Fruit fly (Drosophila melanogaster) whole organism, embryonic: Measurements from ENCODE around the gene Sfp38D.

Experiments used
- Asciz ChIP-seq: fragments of 200-800 bp; sonication (Bioruptor generic); optimal IDR thresholded peaks from 2 replicates; lab custom pipeline; 2017; ENCODE audit warnings: missing biosample characterization, mild to moderate bottlenecking, missing genetic modification characterization, missing genetic modification reagents
- BEAF-32 ChIP-seq: fragments of 200-800 bp; sonication (Bioruptor generic); optimal IDR thresholded peaks from 3 replicates; lab custom pipeline; 2017; ENCODE audit warnings: missing biosample characterization, missing genetic modification characterization, mild to moderate bottlenecking, moderate library complexity, missing genetic modification reagents
- Bgb ChIP-seq: fragments of 200-800 bp; sonication (Bioruptor generic); IDR thresholded peaks from 2 replicates; pipeline ENCODE4 v1.3.6; 2022; ENCODE audit warnings: missing biosample characterization, missing genetic modification characterization; ENCODE audit not compliant: partially characterized antibody
- CG10431 ChIP-seq: fragments of 200-800 bp; sonication (Bioruptor generic); optimal IDR thresholded peaks from 3 replicates; lab custom pipeline; 2018; ENCODE audit warnings: missing biosample characterization, mild to moderate bottlenecking, missing genetic modification characterization
- CG13123 ChIP-seq: fragments of 200-800 bp; sonication (Bioruptor generic); optimal IDR thresholded peaks from 2 replicates; lab custom pipeline; 2016; ENCODE audit warnings: missing biosample characterization, missing genetic modification characterization
- CG1602 ChIP-seq: fragments of 200-800 bp; sonication (Bioruptor generic); optimal IDR thresholded peaks from 3 replicates; lab custom pipeline; 2016; ENCODE audit warnings: missing biosample characterization, missing genetic modification characterization
- CG2202 ChIP-seq: fragments of 200-800 bp; sonication (Bioruptor generic); optimal IDR thresholded peaks from 2 replicates; lab custom pipeline; 2018; ENCODE audit warnings: missing biosample characterization, mild to moderate bottlenecking, missing genetic modification characterization
- CG31441 ChIP-seq: fragments of 200-800 bp; sonication (Bioruptor generic); IDR thresholded peaks from 2 replicates; pipeline ENCODE4 v1.3.6; 2022; ENCODE audit warnings: missing biosample characterization, missing genetic modification characterization
- CG4424 ChIP-seq: fragments of 200-800 bp; sonication (Bioruptor generic); optimal IDR thresholded peaks from 3 replicates; lab custom pipeline; 2016; ENCODE audit warnings: missing biosample characterization, missing genetic modification characterization
- CG4820 ChIP-seq: fragments of 200-800 bp; sonication (Bioruptor generic); optimal IDR thresholded peaks from 3 replicates; lab custom pipeline; 2016; ENCODE audit warnings: missing biosample characterization, missing genetic modification characterization
- CG6689 ChIP-seq: fragments of 200-800 bp; sonication (Bioruptor generic); IDR thresholded peaks from 2 replicates; pipeline ENCODE4 v1.3.6; 2022; ENCODE audit warnings: missing biosample characterization, missing genetic modification characterization
- CG7786 ChIP-seq: fragments of 200-800 bp; sonication (Bioruptor generic); optimal IDR thresholded peaks from 2 replicates; lab custom pipeline; 2016; ENCODE audit warnings: missing biosample characterization, missing genetic modification characterization
- CG8089 ChIP-seq: fragments of 200-800 bp; sonication (Bioruptor generic); optimal IDR thresholded peaks from 3 replicates; lab custom pipeline; 2016; ENCODE audit warnings: missing biosample characterization, missing genetic modification characterization
- CG8924 ChIP-seq: fragments of 200-800 bp; optimal IDR thresholded peaks from 3 replicates; lab custom pipeline; 2019; ENCODE audit warnings: missing biosample characterization, mild to moderate bottlenecking, missing genetic modification characterization, moderate library complexity
- CkIIα-i1 ChIP-seq: fragments of 200-800 bp; sonication (Bioruptor generic); IDR thresholded peaks from 2 replicates; pipeline ENCODE4 v1.3.6; 2022; ENCODE audit warnings: missing biosample characterization, missing genetic modification characterization
- CoRest ChIP-seq: fragments of 200-800 bp; sonication (Bioruptor generic); optimal IDR thresholded peaks from 3 replicates; lab custom pipeline; 2018; ENCODE audit warnings: missing biosample characterization, mild to moderate bottlenecking, missing genetic modification characterization, moderate library complexity
- Dll ChIP-seq: fragments of 200-800 bp; sonication (Bioruptor generic); IDR thresholded peaks from 4 replicates; pipeline ENCODE4 v1.3.6; 2022; ENCODE audit warnings: missing biosample characterization, missing genetic modification characterization; ENCODE audit not compliant: partially characterized antibody
- Drgx ChIP-seq: fragments of 200-800 bp; sonication (Bioruptor generic); IDR thresholded peaks from 2 replicates; pipeline ENCODE4 v1.3.6; 2022; ENCODE audit warnings: missing biosample characterization, missing genetic modification characterization
- Elba2 ChIP-seq: fragments of 200-800 bp; sonication (Bioruptor generic); optimal IDR thresholded peaks from 3 replicates; lab custom pipeline; 2016; ENCODE audit warnings: missing biosample characterization, missing genetic modification characterization
- Ets97D ChIP-seq: fragments of 200-800 bp; sonication (Bioruptor generic); optimal IDR thresholded peaks from 3 replicates; lab custom pipeline; 2016; ENCODE audit warnings: missing biosample characterization, missing genetic modification characterization
- Hr3 ChIP-seq: fragments of 200-800 bp; sonication (Bioruptor generic); optimal IDR thresholded peaks from 3 replicates; lab custom pipeline; 2016; ENCODE audit warnings: missing biosample characterization, missing genetic modification characterization
- Hr39 ChIP-seq: fragments of >200 bp; optimal IDR thresholded peaks from 2 replicates; lab custom pipeline; 2017
- Lhr ChIP-seq: fragments of 200-800 bp; sonication (Bioruptor generic); optimal IDR thresholded peaks from 3 replicates; lab custom pipeline; 2017; ENCODE audit warnings: mild to moderate bottlenecking, missing biosample characterization, missing genetic modification reagents, missing genetic modification characterization
- Med ChIP-seq: fragments of 200-800 bp; sonication (Bioruptor generic); peaks from one replicate; lab custom pipeline; 2016; ENCODE audit warnings: missing biosample characterization, missing genetic modification characterization, mild to moderate bottlenecking, inconsistent platforms, moderate library complexity
- Nf-YB ChIP-seq: fragments of 200-800 bp; sonication (Bioruptor generic); optimal IDR thresholded peaks from 3 replicates; lab custom pipeline; 2019; ENCODE audit warnings: missing biosample characterization, mild to moderate bottlenecking, missing genetic modification characterization, moderate library complexity
- Optix ChIP-seq: fragments of 200-800 bp; sonication (Bioruptor generic); IDR thresholded peaks from 3 replicates; pipeline ENCODE4 v1.3.6; 2022; ENCODE audit warnings: missing biosample characterization, missing genetic modification characterization
- Ptx1 ChIP-seq: fragments of 200-800 bp; sonication (Bioruptor generic); IDR thresholded peaks from 2 replicates; pipeline ENCODE4 v1.3.6; 2022; ENCODE audit warnings: missing biosample characterization, missing genetic modification characterization
- Xbp1 ChIP-seq: fragments of 200-800 bp; sonication (Bioruptor generic); optimal IDR thresholded peaks from 3 replicates; lab custom pipeline; 2016; ENCODE audit warnings: missing biosample characterization, mild to moderate bottlenecking, missing genetic modification characterization
- bbx ChIP-seq: fragments of 200-800 bp; sonication (Bioruptor generic); IDR thresholded peaks from 2 replicates; pipeline ENCODE4 v1.3.6; 2022; ENCODE audit warnings: missing biosample characterization, missing genetic modification characterization; ENCODE audit not compliant: partially characterized antibody
- crp ChIP-seq, 2 experiments: fragments of 200-800 bp; sonication (Bioruptor generic); optimal IDR thresholded peaks; 2 replicates in 1 of 2; 3 replicates in 1 of 2; lab custom pipeline; 2017; ENCODE audit warnings: missing biosample characterization in 2 of 2, missing genetic modification characterization in 2 of 2, mild to moderate bottlenecking in 1 of 2, moderate library complexity in 1 of 2
- dm ChIP-seq: fragments of 200-800 bp; sonication (Bioruptor generic); optimal IDR thresholded peaks from 3 replicates; lab custom pipeline; 2016; ENCODE audit warnings: missing biosample characterization, missing genetic modification characterization
- dysf ChIP-seq: fragments of 200-800 bp; sonication (Bioruptor generic); IDR thresholded peaks from 3 replicates; pipeline ENCODE4 v1.3.6; 2022; ENCODE audit warnings: missing biosample characterization, missing genetic modification characterization
- ems ChIP-seq: fragments of 200-800 bp; sonication (Bioruptor generic); optimal IDR thresholded peaks from 3 replicates; lab custom pipeline; 2016; ENCODE audit warnings: missing biosample characterization, missing genetic modification characterization
- eve ChIP-seq, 2 experiments: fragments of >200 bp; optimal IDR thresholded peaks; 2 replicates each; lab custom pipeline; 2017; ENCODE audit warnings: missing biosample characterization in 2 of 2, missing genetic modification characterization in 2 of 2
- fd96Cb ChIP-seq: fragments of 200-800 bp; sonication (Bioruptor generic); optimal IDR thresholded peaks from 2 replicates; lab custom pipeline; 2018; ENCODE audit warnings: missing biosample characterization, mild to moderate bottlenecking, missing genetic modification characterization, moderate library complexity
- fu2 ChIP-seq: fragments of 200-800 bp; sonication (Bioruptor generic); optimal IDR thresholded peaks from 2 replicates; lab custom pipeline; 2016; ENCODE audit warnings: missing biosample characterization, missing genetic modification characterization
- gce ChIP-seq: fragments of 200-800 bp; sonication (Bioruptor generic); IDR thresholded peaks from 3 replicates; pipeline ENCODE4 v1.3.6; 2022; ENCODE audit warnings: missing biosample characterization, missing genetic modification characterization
- gt ChIP-seq: fragments of 200-800 bp; sonication (Bioruptor generic); IDR thresholded peaks from 2 replicates; pipeline ENCODE4 v1.3.6; 2022; ENCODE audit warnings: missing biosample characterization, missing genetic modification characterization
- her ChIP-seq: fragments of 200-800 bp; sonication (Bioruptor generic); optimal IDR thresholded peaks from 2 replicates; lab custom pipeline; 2016; ENCODE audit warnings: missing biosample characterization, missing genetic modification characterization
- jing ChIP-seq: fragments of 200-800 bp; sonication (Bioruptor generic); optimal IDR thresholded peaks from 2 replicates; lab custom pipeline; 2018; ENCODE audit warnings: missing biosample characterization, mild to moderate bottlenecking, missing genetic modification characterization
- jumu ChIP-seq: fragments of 200-800 bp; sonication (Bioruptor generic); optimal IDR thresholded peaks from 3 replicates; lab custom pipeline; 2016; ENCODE audit warnings: missing biosample characterization, missing genetic modification characterization
- pfk ChIP-seq: fragments of 200-800 bp; sonication (Bioruptor generic); optimal IDR thresholded peaks from 2 replicates; lab custom pipeline; 2018; ENCODE audit warnings: missing biosample characterization, mild to moderate bottlenecking, missing genetic modification characterization, moderate library complexity
- prd ChIP-seq, 3 experiments: fragments of >200 bp in 2 of 3; fragments of 200-800 bp in 1 of 3; sonication (Bioruptor generic) in 1 of 3; optimal IDR thresholded peaks in 2 of 3; IDR thresholded peaks in 1 of 3; 2 replicates in 2 of 3; 3 replicates in 1 of 3; pipeline versions ENCODE4 v1.3.6 to Lab custom; 2017 to 2022; ENCODE audit warnings: missing biosample characterization in 1 of 3, missing genetic modification characterization in 1 of 3
- salm ChIP-seq: fragments of 200-800 bp; sonication (Bioruptor generic); optimal IDR thresholded peaks from 2 replicates; lab custom pipeline; 2018; ENCODE audit warnings: missing biosample characterization, mild to moderate bottlenecking, missing genetic modification characterization
- scrt ChIP-seq: fragments of 200-800 bp; sonication (Bioruptor generic); optimal IDR thresholded peaks from 2 replicates; lab custom pipeline; 2018; ENCODE audit warnings: missing biosample characterization, mild to moderate bottlenecking, missing genetic modification characterization, moderate library complexity
- sens ChIP-seq: fragments of 200-800 bp; sonication (Bioruptor generic); peaks from one replicate; lab custom pipeline; 2016; ENCODE audit warnings: missing biosample characterization, missing genetic modification characterization
- tll ChIP-seq, 2 experiments: fragments of 200-800 bp in 1 of 2; fragments of >200 bp in 1 of 2; sonication (Bioruptor generic) in 1 of 2; optimal IDR thresholded peaks; 2 replicates each; lab custom pipeline; 2017 to 2019; ENCODE audit warnings: missing biosample characterization in 2 of 2, missing genetic modification characterization in 2 of 2, mild to moderate bottlenecking in 1 of 2, moderate library complexity in 1 of 2
- tna ChIP-seq: fragments of 200-800 bp; sonication (Bioruptor generic); IDR thresholded peaks from 2 replicates; pipeline ENCODE4 v1.3.6; 2022; ENCODE audit warnings: missing biosample characterization, missing genetic modification characterization; ENCODE audit not compliant: partially characterized antibody
- toy ChIP-seq: fragments of 200-800 bp; sonication (Bioruptor generic); IDR thresholded peaks from 2 replicates; pipeline ENCODE4 v1.3.6; 2022; ENCODE audit warnings: missing biosample characterization, missing genetic modification characterization
- vfl ChIP-seq: fragments of 200-800 bp; sonication (Bioruptor generic); optimal IDR thresholded peaks from 2 replicates; lab custom pipeline; 2016; ENCODE audit warnings: missing biosample characterization, missing genetic modification characterization
- zfh1 ChIP-seq: fragments of 200-800 bp; sonication (Bioruptor generic); IDR thresholded peaks from 3 replicates; pipeline ENCODE4 v1.3.6; 2022; ENCODE audit warnings: missing biosample characterization, missing genetic modification characterization

The Sfp38D gene

DNA sequence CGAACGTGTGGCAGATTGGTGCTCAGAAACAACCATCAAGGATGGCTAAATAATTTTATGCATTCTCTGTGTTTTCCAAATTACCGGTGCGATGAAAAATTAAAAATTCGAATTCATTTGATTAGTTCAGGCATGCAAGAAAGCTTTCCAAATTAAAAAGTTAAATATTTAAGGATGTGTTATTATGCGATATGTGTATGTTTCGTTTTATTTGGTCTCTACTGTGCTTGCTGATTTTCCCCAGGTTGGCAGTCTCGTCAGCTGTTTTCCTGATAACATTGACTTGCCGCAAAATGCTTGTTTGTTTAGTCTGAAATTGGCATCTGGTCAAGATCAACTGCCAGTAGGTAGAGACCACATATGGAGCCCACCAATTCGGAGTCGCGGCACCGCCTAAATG is 9.2 kb downstream of the Sfp38D start, which contains the start of gene CG2611 (continued):
- TF ChIP-seq Elba2 (GFP tag; lab: Kevin White, UChicago) (no peak), CG1602 (GFP tag; lab: Kevin White, UChicago) (no peak), Asciz (GFP tag; lab: Kevin White, UChicago) (peak; percentile 29), CG8924 (tag; lab: Kevin White, UChicago) (no peak), Med (GFP tag; lab: Kevin White, UChicago) (peak; percentile 77), eve (GFP tag; optimal IDR thresholded peaks at IDR 0.05; lab: Kevin White, UChicago) (no peak), prd (optimal IDR thresholded peaks at IDR 0.05; lab: Kevin White, UChicago) (no peak), prd (GFP tag; IDR thresholded peaks at IDR 0.05; lab: Robert Waterston, UW) (peak; percentile 68), CG4820 (GFP tag; lab: Kevin White, UChicago) (peak; percentile 37), Ptx1 (GFP tag; lab: Robert Waterston, UW) (peak; percentile 58), zfh1 (GFP tag; lab: Robert Waterston, UW) (peak; percentile 61), tna (GFP tag; lab: Robert Waterston, UW) (no peak), CG6689 (peak; percentile 43; the same call in 1 of the 2 replicates), Optix (0 out of 3 replicates have a peak, but pooled peaks have one; percentile 7), CG31441 (GFP tag; lab: Robert Waterston, UW) (no peak), tll (GFP tag; optimal IDR thresholded peaks at IDR 0.05; lab: Kevin White, UChicago) (peak in 1 of 2 experiments; percentile 87), CG13123 (GFP tag; lab: Kevin White, UChicago) (peak; percentile 28), jumu (GFP tag; lab: Kevin White, UChicago) (peak; percentile 57), vfl (GFP tag; lab: Kevin White, UChicago) (peak; percentile 7), her (GFP tag; lab: Kevin White, UChicago) (peak; percentile 29), dm (GFP tag; lab: Kevin White, UChicago) (peak; percentile 37), gt (GFP tag; lab: Robert Waterston, UW) (no peak), ems (GFP tag; lab: Kevin White, UChicago) (peak; percentile 5), sens (GFP tag; lab: Kevin White, UChicago) (peak; percentile 93), CG7786 (GFP tag; lab: Kevin White, UChicago) (peak; percentile 56), Drgx (GFP tag; lab: Robert Waterston, UW) (no peak), CkIIα-i1 (no peak), CG10431 (no peak), salm (tag; lab: Kevin White, UChicago) (no peak), Nf-YB (GFP tag; lab: Kevin White, UChicago) (no peak), Xbp1 (GFP tag; lab: Kevin White, UChicago) (peak; percentile 60), jing (GFP tag; lab: Kevin White, UChicago) (no peak), CG2202 (no peak), toy (GFP tag; lab: Robert Waterston, UW) (no peak), gce (GFP tag; lab: Robert Waterston, UW) (no peak), CG8089 (GFP tag; lab: Kevin White, UChicago) (peak; percentile 2), Lhr (GFP tag; lab: Kevin White, UChicago) (no peak), pfk (GFP tag; lab: Kevin White, UChicago) (no peak), fd96Cb (tag; lab: Kevin White, UChicago) (peak; percentile 8), Hr39 (no peak), crp (GFP tag; optimal IDR thresholded peaks at IDR 0.05; lab: Kevin White, UChicago) (peak; percentile 72 to 95), dysf (GFP tag; lab: Robert Waterston, UW) (0 out of 3 replicates have a peak, but pooled peaks have one; percentile 44), CoRest (tag; lab: Kevin White, UChicago) (peak; percentile 51), fu2 (GFP tag; lab: Kevin White, UChicago) (peak; percentile 41), Bgb (GFP tag; lab: Robert Waterston, UW) (no peak), scrt (GFP tag; lab: Kevin White, UChicago) (no peak), Hr3 (GFP tag; lab: Kevin White, UChicago) (peak; percentile 37), CG4424 (GFP tag; lab: Kevin White, UChicago) (peak; percentile 48), Ets97D (GFP tag; lab: Kevin White, UChicago) (peak; percentile 23), BEAF-32 (GFP tag; lab: Kevin White, UChicago) (peak; percentile 55), Dll (GFP tag; lab: Robert Waterston, UW) (no peak), bbx (GFP tag; lab: Robert Waterston, UW) (no peak)
